Worm (Caenorhabditis elegans): ENCODE data around the gene F55B11.3.
A peak's percentile ranks its signal among the peaks of the same experiment; 100 is the strongest.

ce11 chrIV:14464065-14464567 is 39.6 kb downstream of the F55B11.3 start, which contains the start of gene dld-1:
- peak; percentile 53 for TF ChIP-seq pha-4 (tag; optimal IDR thresholded peaks at IDR 0.05)
- TF ChIP-seq Y95B8A.8 (GFP tag; IDR thresholded peaks at IDR 0.05) = 0 out of 2 replicates have a peak, but pooled peaks have one; percentile 49
- no peak for TF ChIP-seq nhr-90 (tag; optimal IDR thresholded peaks at IDR 0.05)
- peak; percentile 78 for TF ChIP-seq lir-1 (GFP tag; conservative IDR thresholded peaks at IDR 0.05)

Measured in whole organism, young adult.